Worm (Caenorhabditis elegans) whole organism, dauer: ENCODE data around the gene ent-3.

ENCODE experiments used
- unc-62 ChIP-seq: sonication (generic microtip); optimal IDR thresholded peaks from 2 replicates; lab custom pipeline; 2017; ENCODE audit warnings: missing biosample characterization, missing genetic modification reagents, missing genetic modification characterization

The ent-3 gene

DNA sequence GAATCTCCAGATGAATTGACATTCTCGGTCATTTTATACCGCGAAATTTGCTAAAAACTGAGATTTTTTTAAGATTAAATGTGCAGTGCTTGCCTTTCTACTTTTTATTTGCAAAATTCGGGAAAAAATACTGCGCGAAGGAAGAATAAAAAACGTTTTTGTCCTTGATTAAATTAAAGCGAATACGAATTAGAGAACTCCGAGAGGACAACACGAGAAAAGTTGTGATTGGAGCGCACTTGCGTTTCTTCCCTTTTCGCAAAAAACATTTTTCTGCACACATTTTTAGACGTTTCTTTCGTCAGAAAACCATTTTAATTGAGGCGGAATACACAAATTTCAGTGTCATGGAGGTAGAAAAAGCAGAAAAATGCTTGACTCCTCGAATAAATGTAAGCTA, 50.4 kb downstream of the ent-3 start, which contains the start of the genes trm-1 and ints-2:
trm-1 (minus strand) TSS at position 175 of the 400 bp plus-strand sequence.
ints-2 (plus strand) TSS at position 249 of the 400 bp plus-strand sequence.
- TF ChIP-seq unc-62 (GFP tag; lab: Kevin White, UChicago): no peak

DNA sequence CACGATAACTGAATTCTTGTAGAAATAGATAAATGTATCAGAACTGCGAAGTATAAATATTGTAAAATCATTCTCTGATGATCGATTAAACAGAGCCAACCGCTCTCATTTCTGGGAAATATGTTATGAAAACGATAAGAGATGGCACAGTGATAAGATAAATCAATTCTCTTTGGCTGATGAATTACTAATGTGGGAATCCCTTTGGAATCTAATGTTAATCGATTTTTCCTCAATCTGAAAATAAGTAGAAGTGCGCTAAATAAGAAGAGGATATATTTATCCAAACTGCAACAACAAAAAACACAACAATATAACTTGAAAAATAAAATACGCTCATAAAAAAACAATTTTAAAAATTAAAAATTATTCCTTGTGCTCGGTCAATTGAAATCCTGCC, 53.0 kb downstream of the ent-3 start, which contains the start of gene cest-2.3:
cest-2.3 (minus strand) TSS at position 101 of the 400 bp plus-strand sequence.
- TF ChIP-seq unc-62 (GFP tag; lab: Kevin White, UChicago): no peak
